Worm (Caenorhabditis elegans) whole organism, L4 larva: Measurements from ENCODE around the gene tsr-2.

Experiments used
- D1046.2 ChIP-seq: fragments of 200-800 bp; sonication (Bioruptor generic); IDR thresholded peaks from 2 replicates; pipeline ENCODE4 v1.3.6; 2022; ENCODE audit warnings: missing genetic modification characterization, missing compliant biosample characterization
- T20F7.1 ChIP-seq: fragments of 200-800 bp; sonication (Bioruptor generic); optimal IDR thresholded peaks from 2 replicates; lab custom pipeline; 2018; ENCODE audit warnings: mild to moderate bottlenecking, missing genetic modification characterization, missing compliant biosample characterization
- Y48G9A.11 ChIP-seq: fragments of 200-800 bp; sonication (Bioruptor generic); IDR thresholded peaks from 2 replicates; pipeline ENCODE4 v1.3.6; 2022; ENCODE audit warnings: missing genetic modification reagents, missing genetic modification characterization, missing compliant biosample characterization
- daf-19 ChIP-seq: fragments of 200-800 bp; sonication (Bioruptor generic); conservative IDR thresholded peaks from 2 replicates; pipeline ENCODE4 v1.3.6; 2022; ENCODE audit warnings: missing genetic modification characterization, missing compliant biosample characterization
- dmd-8 ChIP-seq: fragments of 200-800 bp; sonication (Bioruptor generic); IDR thresholded peaks from 2 replicates; pipeline ENCODE4 v1.3.6; 2022; ENCODE audit warnings: missing genetic modification characterization, missing compliant biosample characterization
- egl-43 ChIP-seq: fragments of 200-800 bp; sonication (Bioruptor generic); IDR thresholded peaks from 2 replicates; pipeline ENCODE4 v1.3.6; 2022; ENCODE audit warnings: missing genetic modification reagents, missing genetic modification characterization, missing compliant biosample characterization
- hlh-30 ChIP-seq: sonication (generic microtip); optimal IDR thresholded peaks from 2 replicates; lab custom pipeline; 2017; ENCODE audit warnings: antibody characterized with exemption, mild to moderate bottlenecking, missing genetic modification characterization, missing compliant biosample characterization; ENCODE audit not compliant: insufficient read depth
- jun-1 ChIP-seq: fragments of 150-350 bp; optimal IDR thresholded peaks from 2 replicates; lab custom pipeline; 2014; ENCODE audit warnings: missing biosample characterization, missing genetic modification reagents, missing genetic modification characterization
- lin-15B ChIP-seq: fragments of 150-350 bp; sonication (generic microtip); optimal IDR thresholded peaks from 3 replicates; lab custom pipeline; 2014; ENCODE audit warnings: missing biosample characterization, missing genetic modification characterization
- mdt-29 ChIP-seq: fragments of 200-800 bp; sonication (Bioruptor generic); IDR thresholded peaks from 2 replicates; pipeline ENCODE4 v1.3.6; 2022; ENCODE audit warnings: missing genetic modification reagents, missing genetic modification characterization, missing compliant biosample characterization
- mep-1 ChIP-seq: fragments of 150-350 bp; sonication (generic microtip); optimal IDR thresholded peaks from 3 replicates; lab custom pipeline; 2014; ENCODE audit warnings: missing biosample characterization, missing genetic modification characterization
- mxl-2 ChIP-seq: fragments of 200-800 bp; sonication (Bioruptor generic); conservative IDR thresholded peaks from 2 replicates; pipeline ENCODE4 v1.3.6; 2022; ENCODE audit warnings: missing genetic modification reagents, missing genetic modification characterization, missing compliant biosample characterization
- nhr-111 ChIP-seq: fragments of 200-800 bp; sonication (Bioruptor generic); optimal IDR thresholded peaks from 2 replicates; lab custom pipeline; 2018; ENCODE audit warnings: mild to moderate bottlenecking, missing genetic modification characterization, missing compliant biosample characterization
- nhr-42 ChIP-seq: fragments of 200-800 bp; sonication (Bioruptor generic); IDR thresholded peaks from 2 replicates; pipeline ENCODE4 v1.3.6; 2022; ENCODE audit warnings: missing genetic modification characterization, missing compliant biosample characterization
- nhr-6 ChIP-seq: fragments of 150-350 bp; optimal IDR thresholded peaks from 2 replicates; lab custom pipeline; 2014; ENCODE audit warnings: missing biosample characterization, missing genetic modification characterization
- nhr-76 ChIP-seq: fragments of 150-350 bp; optimal IDR thresholded peaks from 2 replicates; lab custom pipeline; 2014; ENCODE audit warnings: missing biosample characterization, missing genetic modification characterization
- sdz-12 ChIP-seq: fragments of 200-800 bp; sonication (Bioruptor generic); optimal IDR thresholded peaks from 2 replicates; lab custom pipeline; 2018; ENCODE audit warnings: mild to moderate bottlenecking, missing genetic modification characterization, missing compliant biosample characterization
- snpc-1.2 ChIP-seq: fragments of 200-800 bp; sonication (Bioruptor generic); IDR thresholded peaks from 2 replicates; pipeline ENCODE4 v1.3.6; 2022; ENCODE audit warnings: missing genetic modification reagents, missing genetic modification characterization, missing compliant biosample characterization
- unc-130 ChIP-seq: sonication (generic microtip); optimal IDR thresholded peaks from 2 replicates; lab custom pipeline; 2016; ENCODE audit warnings: missing genetic modification reagents, missing genetic modification characterization, missing compliant biosample characterization
- unc-39 ChIP-seq: sonication (generic microtip); optimal IDR thresholded peaks from 2 replicates; lab custom pipeline; 2017; ENCODE audit warnings: missing biosample characterization, missing genetic modification characterization
- zfp-3 ChIP-seq: fragments of 200-800 bp; sonication (Bioruptor generic); conservative IDR thresholded peaks from 2 replicates; pipeline ENCODE4 v1.3.6; 2022; ENCODE audit warnings: missing genetic modification reagents, missing genetic modification characterization, missing compliant biosample characterization
- ztf-7 ChIP-seq: fragments of 150-350 bp; optimal IDR thresholded peaks from 2 replicates; lab custom pipeline; 2014; ENCODE audit warnings: missing biosample characterization, missing genetic modification characterization

tsr-2 gene

DNA sequence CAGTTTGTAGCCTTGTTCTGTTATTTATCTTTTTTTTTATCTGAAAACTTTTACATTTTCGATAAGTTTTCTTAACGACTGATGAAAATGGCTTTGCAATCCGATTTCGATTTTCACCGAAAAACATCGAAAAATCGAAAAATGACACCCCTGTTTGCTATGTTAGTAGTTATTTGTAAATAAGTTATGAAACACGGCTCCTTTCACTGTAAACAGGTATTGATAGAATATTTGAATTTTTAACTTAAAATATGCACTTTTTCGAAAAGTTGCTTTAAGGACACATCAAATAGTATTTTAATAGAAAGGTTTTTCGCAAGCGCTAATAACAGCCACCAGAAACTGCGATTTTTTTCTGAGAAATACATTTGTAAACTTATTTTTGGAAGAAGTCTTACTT lies 40.0 kb downstream of the tsr-2 start:
- TF ChIP-seq hlh-30 (tag; lab: Kevin White, UChicago) (no peak), sdz-12 (GFP tag; lab: Kevin White, UChicago) (no peak), nhr-42 (GFP tag; lab: Robert Waterston, UW) (no peak), daf-19 (GFP tag; lab: Robert Waterston, UW) (no peak), unc-39 (tag; lab: Kevin White, UChicago) (no peak), mdt-29 (GFP tag; lab: Robert Waterston, UW) (no peak), T20F7.1 (GFP tag; lab: Kevin White, UChicago) (no peak), unc-130 (GFP tag; lab: Kevin White, UChicago) (no peak), jun-1 (tag; lab: Kevin White, UChicago) (no peak), mxl-2 (no peak), Y48G9A.11 (GFP tag; lab: Robert Waterston, UW) (no peak), nhr-76 (tag; lab: Kevin White, UChicago) (no peak), egl-43 (GFP tag; lab: Robert Waterston, UW) (no peak), ztf-7 (tag; lab: Kevin White, UChicago) (no peak), nhr-111 (GFP tag; lab: Kevin White, UChicago) (no peak), zfp-3 (GFP tag; lab: Robert Waterston, UW) (no peak), dmd-8 (GFP tag; lab: Robert Waterston, UW) (no peak), nhr-6 (tag; lab: Kevin White, UChicago) (no peak)
- TF ChIP-seq, all 104 proteins: peak for 0

DNA sequence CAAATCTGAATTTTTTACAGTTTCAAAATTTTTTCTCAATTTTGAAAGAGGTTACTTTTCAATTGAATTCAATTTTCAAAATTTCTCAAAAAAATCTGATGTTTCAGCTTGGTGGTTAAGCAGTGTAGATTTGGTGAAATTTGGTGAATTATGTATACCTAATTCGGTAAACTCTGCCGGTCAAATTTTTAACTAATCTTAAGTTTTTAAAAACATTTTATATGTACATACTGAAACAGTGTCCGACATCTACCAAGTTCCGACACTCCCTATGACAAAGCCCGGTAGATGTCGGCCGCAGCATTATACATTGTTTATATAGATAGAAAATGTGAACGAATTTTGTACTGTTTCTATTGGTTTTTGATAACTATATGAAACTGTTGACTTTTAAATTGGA lies 50.5 kb downstream of the tsr-2 start:
- TF ChIP-seq snpc-1.2 = peak; percentile 69
- TF ChIP-seq egl-43 (GFP tag; lab: Robert Waterston, UW) = no peak
- TF ChIP-seq mep-1 (tag; lab: Kevin White, UChicago) = no peak
- no peak for TF ChIP-seq dmd-8 (GFP tag; lab: Robert Waterston, UW)
- TF ChIP-seq lin-15B (tag; lab: Kevin White, UChicago) = no peak
- no peak for TF ChIP-seq D1046.2
- TF ChIP-seq, all 104 proteins: peak for 1
